Worm (Caenorhabditis elegans) whole organism, late embryonic: ENCODE measurements around the gene ssp-34.

Source experiments
- ceh-24 ChIP-seq: sonication (generic microtip); optimal IDR thresholded peaks from 2 replicates; lab custom pipeline; 2016; ENCODE audit warnings: mild to moderate bottlenecking, missing genetic modification characterization, missing compliant biosample characterization
- nfya-1 ChIP-seq: sonication (generic microtip); optimal IDR thresholded peaks from 2 replicates; lab custom pipeline; 2017; ENCODE audit warnings: missing genetic modification characterization, mild to moderate bottlenecking, missing compliant biosample characterization, antibody characterized with exemption, moderate library complexity
- unc-55 ChIP-seq: sonication (generic microtip); optimal IDR thresholded peaks from 2 replicates; lab custom pipeline; 2017; ENCODE audit warnings: missing biosample characterization, missing genetic modification reagents, missing genetic modification characterization
- unc-86 ChIP-seq: sonication (generic microtip); optimal IDR thresholded peaks from 2 replicates; lab custom pipeline; 2016; ENCODE audit warnings: missing genetic modification characterization, missing compliant biosample characterization
- zip-5 ChIP-seq: sonication (generic microtip); optimal IDR thresholded peaks from 2 replicates; lab custom pipeline; 2016; ENCODE audit warnings: missing genetic modification characterization, missing compliant biosample characterization

- TF ChIP-seq nfya-1 (tag; lab: Kevin White, UChicago), result no peak
- TF ChIP-seq ceh-24 (tag; lab: Kevin White, UChicago), result no peak
- TF ChIP-seq unc-55 (GFP tag; lab: Kevin White, UChicago), result no peak
- TF ChIP-seq zip-5 (tag; lab: Kevin White, UChicago), result no peak
- no peak for TF ChIP-seq unc-86 (tag; lab: Kevin White, UChicago)
These were observed 11.6 kb upstream of the ssp-34 start, which contains the start of gene T25B9.1 for ce11 chrIV:10750041-10750440.
